Worm (Caenorhabditis elegans): ENCODE measurements around the gene Y102A11A.5.

DNA sequence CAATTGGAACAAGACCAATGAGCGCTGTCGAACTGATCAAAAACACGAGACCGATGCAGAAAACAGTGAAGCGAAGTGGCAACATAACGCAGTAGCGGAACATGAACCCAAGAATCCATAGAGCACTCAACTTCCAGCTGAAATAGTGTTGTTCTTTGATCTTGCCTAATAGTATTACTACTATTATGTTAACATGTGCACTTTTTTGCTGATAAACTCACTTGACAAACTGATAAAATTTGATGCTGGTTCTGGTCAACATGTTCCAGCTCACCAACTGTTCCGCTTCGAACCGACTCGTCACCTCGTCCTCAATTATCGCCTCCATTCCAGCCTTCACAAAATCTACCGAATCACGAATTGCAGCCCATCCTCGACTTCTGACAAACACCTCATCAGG, 36.9 kb upstream of the Y102A11A.5 start:
- TF ChIP-seq unc-62 (GFP tag; optimal IDR thresholded peaks at IDR 0.05) (no peak), fkh-10 (GFP tag; optimal IDR thresholded peaks at IDR 0.05) (no peak), nhr-12 (tag; optimal IDR thresholded peaks at IDR 0.05) (no peak), ztf-4 (tag; optimal IDR thresholded peaks at IDR 0.05) (no peak), jun-1 (tag; optimal IDR thresholded peaks at IDR 0.05) (peak; percentile 58)

Data from whole organism, L3 larva.